Fruit fly (Drosophila melanogaster) whole organism, adult: ENCODE results near the gene beat-IIb.
A peak's percentile ranks its signal among the peaks of the same experiment; 100 is the strongest.

Experiments used
- CG11617 ChIP-seq: fragments of 200-800 bp; sonication (Bioruptor generic); optimal IDR thresholded peaks from 2 replicates; lab custom pipeline; 2017; ENCODE audit warnings: mild to moderate bottlenecking, missing biosample characterization, missing genetic modification reagents, missing genetic modification characterization
- CG12768 ChIP-seq: fragments of 200-800 bp; sonication (Bioruptor generic); optimal IDR thresholded peaks from 2 replicates; lab custom pipeline; 2017; ENCODE audit warnings: missing biosample characterization, missing genetic modification characterization, mild to moderate bottlenecking, moderate library complexity, missing genetic modification reagents
- CG14711 ChIP-seq: fragments of 200-800 bp; sonication (Bioruptor generic); optimal IDR thresholded peaks from 2 replicates; lab custom pipeline; 2018; ENCODE audit warnings: missing biosample characterization, mild to moderate bottlenecking, missing genetic modification characterization, moderate library complexity
- CG1620 ChIP-seq: fragments of 200-800 bp; sonication (Bioruptor generic); optimal IDR thresholded peaks from 2 replicates; lab custom pipeline; 2016; ENCODE audit warnings: missing biosample characterization, missing genetic modification characterization
- CG33017 ChIP-seq: fragments of 200-800 bp; sonication (Bioruptor generic); optimal IDR thresholded peaks from 2 replicates; lab custom pipeline; 2018; ENCODE audit warnings: missing biosample characterization, mild to moderate bottlenecking, missing genetic modification characterization, moderate library complexity
- CG5204 ChIP-seq: fragments of 200-800 bp; sonication (Bioruptor generic); optimal IDR thresholded peaks from 2 replicates; lab custom pipeline; 2016; ENCODE audit warnings: missing biosample characterization, missing genetic modification characterization
- CG7045 ChIP-seq: fragments of 200-800 bp; sonication (Bioruptor generic); optimal IDR thresholded peaks from 2 replicates; lab custom pipeline; 2017; ENCODE audit warnings: missing biosample characterization, mild to moderate bottlenecking, missing genetic modification characterization
- CG7101 ChIP-seq: fragments of 200-800 bp; sonication (Bioruptor generic); optimal IDR thresholded peaks from 2 replicates; lab custom pipeline; 2018; ENCODE audit warnings: missing biosample characterization, mild to moderate bottlenecking, missing genetic modification characterization, moderate library complexity
- Clk ChIP-seq: fragments of 200-800 bp; sonication (Bioruptor generic); optimal IDR thresholded peaks from 2 replicates; lab custom pipeline; 2017; ENCODE audit warnings: missing biosample characterization, missing genetic modification characterization
- Crg-1 ChIP-seq: fragments of 200-800 bp; sonication (Bioruptor generic); optimal IDR thresholded peaks from 2 replicates; lab custom pipeline; 2016; ENCODE audit warnings: missing biosample characterization, missing genetic modification characterization
- Hr96 ChIP-seq: fragments of 200-800 bp; sonication (Bioruptor generic); optimal IDR thresholded peaks from 2 replicates; lab custom pipeline; 2016; ENCODE audit warnings: missing biosample characterization, missing genetic modification characterization
- Mnt ChIP-seq: fragments of 200-800 bp; sonication (Bioruptor generic); optimal IDR thresholded peaks from 2 replicates; lab custom pipeline; 2016; ENCODE audit warnings: missing biosample characterization, mild to moderate bottlenecking, missing genetic modification characterization
- bab1 ChIP-seq: fragments of 200-800 bp; sonication (Bioruptor generic); optimal IDR thresholded peaks from 3 replicates; lab custom pipeline; 2019; ENCODE audit warnings: missing biosample characterization, mild to moderate bottlenecking, missing genetic modification characterization, moderate library complexity
- cic ChIP-seq: fragments of 200-800 bp; sonication (Bioruptor generic); optimal IDR thresholded peaks from 2 replicates; lab custom pipeline; 2017; ENCODE audit warnings: missing biosample characterization, mild to moderate bottlenecking, missing genetic modification characterization, moderate library complexity
- cnc ChIP-seq, 2 experiments: fragments of >200 bp; optimal IDR thresholded peaks; 2 replicates each; lab custom pipeline; 2017
- kay ChIP-seq: fragments of 200-800 bp; sonication (Bioruptor generic); peaks from one replicate; lab custom pipeline; 2016; ENCODE audit warnings: missing biosample characterization, missing genetic modification characterization, borderline replicate concordance
- ovo ChIP-seq: fragments of 200-800 bp; sonication (Bioruptor generic); optimal IDR thresholded peaks from 2 replicates; lab custom pipeline; 2016; ENCODE audit warnings: missing biosample characterization, missing genetic modification characterization
- pad ChIP-seq: fragments of 200-800 bp; sonication (Bioruptor generic); optimal IDR thresholded peaks from 3 replicates; lab custom pipeline; 2017; ENCODE audit warnings: missing biosample characterization, missing genetic modification characterization, mild to moderate bottlenecking, moderate library complexity, missing genetic modification reagents
- tj ChIP-seq: fragments of 200-800 bp; sonication (Bioruptor generic); optimal IDR thresholded peaks from 3 replicates; lab custom pipeline; 2017; ENCODE audit warnings: missing biosample characterization, mild to moderate bottlenecking, missing genetic modification characterization, moderate library complexity
- toe ChIP-seq: fragments of 200-800 bp; sonication (Bioruptor generic); optimal IDR thresholded peaks from 2 replicates; lab custom pipeline; 2016; ENCODE audit warnings: missing biosample characterization, missing genetic modification characterization

The beat-IIb gene

DNA sequence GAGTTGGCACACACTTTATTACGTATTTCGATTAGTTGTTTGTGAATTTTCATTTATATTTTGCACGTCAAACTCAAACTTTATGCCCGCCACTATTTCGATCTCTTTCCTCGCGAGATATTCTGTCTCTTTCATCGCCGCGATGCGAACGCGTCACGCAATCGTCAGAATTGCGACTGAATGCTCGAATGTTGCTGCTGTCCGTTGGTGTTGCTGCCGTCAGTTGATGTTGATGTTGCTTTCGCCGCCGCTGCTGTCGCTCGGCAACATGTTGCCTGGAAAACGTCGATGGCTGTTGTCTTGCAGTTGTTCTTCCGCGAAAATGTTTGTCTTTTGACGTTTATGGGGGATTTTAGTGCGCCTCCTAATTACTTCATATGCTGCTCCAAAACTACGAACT lies 17.1 kb downstream of the beat-IIb start:
- TF ChIP-seq bab1 (GFP tag; lab: Kevin White, UChicago) (no peak), Mnt (no peak), pad (GFP tag; lab: Kevin White, UChicago) (no peak), CG1620 (GFP tag; lab: Kevin White, UChicago) (no peak), CG12768 (GFP tag; lab: Kevin White, UChicago) (no peak), CG11617 (GFP tag; lab: Kevin White, UChicago) (no peak), CG7101 (tag; lab: Kevin White, UChicago) (no peak), Hr96 (GFP tag; lab: Kevin White, UChicago) (no peak), CG7045 (GFP tag; lab: Kevin White, UChicago) (no peak), cic (GFP tag; lab: Kevin White, UChicago) (no peak), cnc (optimal IDR thresholded peaks at IDR 0.05; lab: Kevin White, UChicago) (no peak), toe (GFP tag; lab: Kevin White, UChicago) (no peak), CG5204 (GFP tag; lab: Kevin White, UChicago) (no peak), CG33017 (tag; lab: Kevin White, UChicago) (no peak), Crg-1 (GFP tag; lab: Kevin White, UChicago) (no peak), CG14711 (tag; lab: Kevin White, UChicago) (no peak), kay (GFP tag; lab: Kevin White, UChicago) (no peak), Clk (GFP tag; lab: Kevin White, UChicago) (no peak), ovo (no peak)

DNA sequence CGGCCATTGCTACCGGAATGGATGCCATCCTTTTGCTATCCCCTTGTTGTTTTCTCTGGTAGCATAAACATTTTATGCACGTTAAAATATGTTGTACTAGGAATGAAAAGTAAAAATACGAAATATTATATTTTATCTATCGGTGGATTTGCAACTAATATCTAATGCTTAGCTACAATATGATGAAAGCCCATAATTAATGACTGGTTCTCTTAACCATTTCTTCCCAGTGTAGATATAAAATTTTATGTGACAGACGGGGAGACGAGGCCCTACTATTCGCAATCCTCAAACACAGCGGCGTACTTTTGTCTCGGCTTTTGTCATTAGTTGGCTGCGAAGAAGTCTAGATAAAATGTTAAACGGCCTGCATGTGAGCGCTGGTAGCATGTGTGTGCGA lies 27.9 kb downstream of the beat-IIb start:
- no peak for TF ChIP-seq Clk (GFP tag; lab: Kevin White, UChicago)
- no peak for TF ChIP-seq CG7101 (tag; lab: Kevin White, UChicago)
- no peak for TF ChIP-seq Crg-1 (GFP tag; lab: Kevin White, UChicago)
- no peak for TF ChIP-seq bab1 (GFP tag; lab: Kevin White, UChicago)
- TF ChIP-seq ovo = no peak
- TF ChIP-seq cnc (optimal IDR thresholded peaks at IDR 0.05; lab: Kevin White, UChicago) = no peak
- TF ChIP-seq cic (GFP tag; lab: Kevin White, UChicago) = no peak
- no peak for TF ChIP-seq pad (GFP tag; lab: Kevin White, UChicago)
- TF ChIP-seq CG5204 (GFP tag; lab: Kevin White, UChicago) = no peak
- no peak for TF ChIP-seq kay (GFP tag; lab: Kevin White, UChicago)

DNA sequence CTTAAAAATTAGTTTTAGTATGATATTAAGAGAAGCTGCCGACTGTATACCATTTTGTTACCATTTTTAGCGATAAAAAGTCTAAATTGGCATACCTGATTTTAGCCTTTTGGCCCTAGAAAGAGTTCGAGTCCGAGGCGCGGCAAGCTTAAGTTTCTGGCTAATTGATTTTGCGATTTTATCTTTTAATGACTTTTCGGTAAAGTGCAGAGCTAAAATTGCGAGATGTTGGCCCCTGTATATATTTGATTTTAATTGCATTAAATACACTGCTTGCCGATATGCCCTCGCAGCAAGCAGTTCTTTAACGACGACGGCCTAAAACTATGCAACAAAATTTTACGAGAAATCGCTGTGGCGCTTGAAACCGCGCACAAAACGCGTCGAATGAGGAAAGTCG lies 33.3 kb downstream of the beat-IIb start:
- no peak for TF ChIP-seq CG12768 (GFP tag; lab: Kevin White, UChicago)
- no peak for TF ChIP-seq Hr96 (GFP tag; lab: Kevin White, UChicago)
- TF ChIP-seq bab1 (GFP tag; lab: Kevin White, UChicago) = no peak
- TF ChIP-seq Crg-1 (GFP tag; lab: Kevin White, UChicago) = no peak
- no peak for TF ChIP-seq CG11617 (GFP tag; lab: Kevin White, UChicago)
- no peak for TF ChIP-seq pad (GFP tag; lab: Kevin White, UChicago)
- no peak for TF ChIP-seq cnc (optimal IDR thresholded peaks at IDR 0.05; lab: Kevin White, UChicago)
- no peak for TF ChIP-seq cic (GFP tag; lab: Kevin White, UChicago)
- no peak for TF ChIP-seq tj (GFP tag; lab: Kevin White, UChicago)
- no peak for TF ChIP-seq Clk (GFP tag; lab: Kevin White, UChicago)
- TF ChIP-seq CG7101 (tag; lab: Kevin White, UChicago) = no peak
- no peak for TF ChIP-seq kay (GFP tag; lab: Kevin White, UChicago)
- TF ChIP-seq CG33017 (tag; lab: Kevin White, UChicago) = no peak

DNA sequence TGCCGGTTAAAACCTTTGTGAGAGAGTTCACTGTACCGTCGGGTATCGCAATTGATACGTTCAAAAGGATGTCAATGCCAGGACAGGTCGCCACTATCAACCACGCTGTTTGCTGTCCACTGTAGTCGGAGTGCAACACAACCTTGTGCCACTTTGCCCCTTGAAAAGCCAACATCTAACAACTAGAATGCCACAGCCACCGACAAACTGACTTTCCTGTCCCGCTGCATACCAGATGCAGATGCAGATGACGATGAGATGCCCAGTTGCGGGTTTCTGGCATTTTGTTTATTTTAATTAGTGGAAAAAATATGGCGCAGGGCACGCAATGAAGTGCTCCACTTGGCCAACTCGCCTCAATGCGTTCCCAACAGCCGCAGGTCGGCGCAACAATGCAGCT lies 41.9 kb downstream of the beat-IIb start, which contains the start of gene CG31262:
Gene CG31262, minus strand, starts transcription at position 101 of the 400 bp plus-strand sequence.
- TF ChIP-seq CG33017 (tag; lab: Kevin White, UChicago) (no peak), Mnt (no peak), cic (GFP tag; lab: Kevin White, UChicago) (no peak), ovo (no peak), CG12768 (GFP tag; lab: Kevin White, UChicago) (no peak), bab1 (GFP tag; lab: Kevin White, UChicago) (no peak), CG11617 (GFP tag; lab: Kevin White, UChicago) (no peak), Crg-1 (GFP tag; lab: Kevin White, UChicago) (no peak), CG1620 (GFP tag; lab: Kevin White, UChicago) (no peak), Clk (GFP tag; lab: Kevin White, UChicago) (no peak), toe (GFP tag; lab: Kevin White, UChicago) (no peak), CG7101 (tag; lab: Kevin White, UChicago) (no peak), tj (GFP tag; lab: Kevin White, UChicago) (no peak)

DNA sequence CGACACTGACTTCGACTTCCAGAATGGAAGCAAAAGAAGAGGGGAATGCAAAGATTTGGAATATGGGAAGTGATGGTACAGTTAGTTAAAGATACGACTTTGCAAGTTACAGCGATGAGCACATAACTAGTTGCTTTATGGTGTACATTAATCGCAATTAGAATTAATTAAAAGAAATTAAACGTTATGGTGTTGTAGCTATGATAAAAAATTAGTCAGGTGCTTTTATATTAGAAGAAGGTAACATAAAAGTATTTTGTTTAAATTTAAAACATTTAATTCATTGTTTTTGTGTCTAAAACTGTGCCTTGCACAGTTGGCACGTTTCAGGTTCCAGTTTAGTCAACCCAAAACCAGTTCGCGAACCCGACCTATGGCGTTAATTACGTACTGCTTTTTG lies 44.9 kb downstream of the beat-IIb start:
- TF ChIP-seq CG14711 (tag; lab: Kevin White, UChicago) = no peak
- no peak for TF ChIP-seq Hr96 (GFP tag; lab: Kevin White, UChicago)
- peak; percentile 75 for TF ChIP-seq pad (GFP tag; lab: Kevin White, UChicago)

DNA sequence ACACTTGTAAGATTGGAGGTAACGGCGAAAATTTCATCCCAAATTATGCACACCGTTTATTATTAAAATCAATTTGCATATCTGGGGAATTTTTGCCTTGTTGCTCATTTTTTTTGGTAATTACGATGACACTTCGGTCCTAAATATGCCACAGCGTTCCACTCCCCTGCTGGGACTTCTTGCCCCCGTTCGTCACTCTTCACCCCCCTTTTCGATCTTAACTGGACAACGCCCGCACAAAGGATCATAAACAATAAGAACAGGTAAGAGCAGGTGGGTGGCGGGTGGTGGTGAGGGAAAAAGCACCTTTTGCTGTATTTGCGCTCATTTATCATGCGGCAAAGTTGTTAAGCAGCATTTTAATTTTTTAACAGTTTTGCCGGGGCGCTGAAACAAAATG lies 54.9 kb downstream of the beat-IIb start:
- TF ChIP-seq CG12768 (GFP tag; lab: Kevin White, UChicago) (no peak), kay (GFP tag; lab: Kevin White, UChicago) (no peak), cnc (optimal IDR thresholded peaks at IDR 0.05; lab: Kevin White, UChicago) (no peak), CG14711 (tag; lab: Kevin White, UChicago) (no peak), bab1 (GFP tag; lab: Kevin White, UChicago) (no peak)
